Worm (Caenorhabditis elegans): ENCODE data around the gene K12H4.5.
A peak's percentile ranks its signal among the peaks of the same experiment; 100 is the strongest.

ce11 chrIII:8027942-8028341, 16.3 kb upstream of the K12H4.5 start, which contains the start of gene mdt-30:
- TF ChIP-seq cebp-1 (GFP tag; IDR thresholded peaks at IDR 0.05), result no peak
- TF ChIP-seq cebp-1 (tag; optimal IDR thresholded peaks at IDR 0.05), result no peak
- TF ChIP-seq ekl-4 (GFP tag; IDR thresholded peaks at IDR 0.05), result 0 out of 2 replicates have a peak, but pooled peaks have one; percentile 40
- TF ChIP-seq ceh-79 (tag; optimal IDR thresholded peaks at IDR 0.05), result no peak
- TF ChIP-seq nfya-2 (GFP tag; IDR thresholded peaks at IDR 0.05), result no peak
- no peak for TF ChIP-seq lin-35 (GFP tag; optimal IDR thresholded peaks at IDR 0.05)
- no peak for TF ChIP-seq ama-1 (optimal IDR thresholded peaks at IDR 0.05)
- TF ChIP-seq ama-1 (GFP tag; optimal IDR thresholded peaks at IDR 0.05), result no peak
- no peak for TF ChIP-seq bed-2 (GFP tag; IDR thresholded peaks at IDR 0.05)
- no peak for TF ChIP-seq F49E8.2 (tag; optimal IDR thresholded peaks at IDR 0.05; ENCODE audit: insufficient read depth)
- TF ChIP-seq gei-17 (GFP tag; optimal IDR thresholded peaks at IDR 0.05), result no peak
- no peak for TF ChIP-seq akir-1 (GFP tag; optimal IDR thresholded peaks at IDR 0.05)
- TF ChIP-seq F23B12.7 (tag; optimal IDR thresholded peaks at IDR 0.05; ENCODE audit: insufficient read depth), result no peak
- no peak for TF ChIP-seq K11D2.4 (GFP tag; IDR thresholded peaks at IDR 0.05)
- no peak for TF ChIP-seq hrde-1 (tag; optimal IDR thresholded peaks at IDR 0.05; ENCODE audit: borderline replicate concordance)
- no peak for TF ChIP-seq madf-8 (GFP tag; conservative IDR thresholded peaks at IDR 0.05)
